Fruit fly (Drosophila melanogaster) whole organism, wandering third instar larva: ENCODE results near the gene Crag.

ENCODE experiments used
- CG32264 ChIP-seq: fragments of 200-800 bp; sonication (Bioruptor generic); optimal IDR thresholded peaks from 2 replicates; lab custom pipeline; 2016; ENCODE audit warnings: missing biosample characterization, missing genetic modification characterization
- CG9705 ChIP-seq: fragments of 200-800 bp; sonication (Bioruptor generic); optimal IDR thresholded peaks from 2 replicates; lab custom pipeline; 2018; ENCODE audit warnings: missing biosample characterization, mild to moderate bottlenecking, missing genetic modification characterization
- Dif ChIP-seq: fragments of 200-275, 200-300 bp; sonication (Bioruptor generic); optimal IDR thresholded peaks from 2 replicates; lab custom pipeline; 2018; ENCODE audit warnings: missing biosample characterization, missing genetic modification characterization; ENCODE audit not compliant: partially characterized antibody
- HLH106 ChIP-seq: fragments of 200-800 bp; optimal IDR thresholded peaks from 3 replicates; lab custom pipeline; 2019; ENCODE audit warnings: missing biosample characterization, mild to moderate bottlenecking, missing genetic modification characterization, moderate library complexity
- Hnf4 ChIP-seq: fragments of 200-800 bp; sonication (Bioruptor generic); optimal IDR thresholded peaks from 2 replicates; lab custom pipeline; 2016; ENCODE audit warnings: missing biosample characterization, mild to moderate bottlenecking, missing genetic modification characterization
- Hr83 ChIP-seq: fragments of 200-300 bp; sonication (Bioruptor generic); optimal IDR thresholded peaks from 2 replicates; lab custom pipeline; 2016; ENCODE audit warnings: missing biosample characterization, mild to moderate bottlenecking, missing genetic modification characterization, moderate library complexity; ENCODE audit not compliant: poor library complexity, severe bottlenecking
- Jra ChIP-seq: sonication (Bioruptor generic); optimal IDR thresholded peaks from 2 replicates; lab custom pipeline; 2016; ENCODE audit warnings: missing biosample characterization, missing genetic modification characterization
- Myc ChIP-seq: fragments of >200 bp; optimal IDR thresholded peaks from 2 replicates; lab custom pipeline; 2017
- N ChIP-seq: fragments of >200 bp; optimal IDR thresholded peaks from 2 replicates; lab custom pipeline; 2018; ENCODE audit warnings: missing biosample characterization, missing external identifiers, missing genetic modification characterization
- OdsH ChIP-seq: fragments of 200-800 bp; sonication (Bioruptor generic); optimal IDR thresholded peaks from 2 replicates; lab custom pipeline; 2016; ENCODE audit warnings: missing biosample characterization, mild to moderate bottlenecking, missing genetic modification characterization
- Rel ChIP-seq, 2 experiments: fragments of 200-800 bp; sonication (Bioruptor generic) in 1 of 2; optimal IDR thresholded peaks; 2 replicates in 1 of 2; 3 replicates in 1 of 2; lab custom pipeline; 2016 to 2019; ENCODE audit warnings: mild to moderate bottlenecking in 2 of 2, missing biosample characterization in 2 of 2, missing genetic modification characterization in 2 of 2, moderate library complexity in 1 of 2
- Sp1 ChIP-seq: fragments of 200-800 bp; sonication (Bioruptor generic); optimal IDR thresholded peaks from 3 replicates; lab custom pipeline; 2019; ENCODE audit warnings: missing biosample characterization, mild to moderate bottlenecking, missing genetic modification characterization, moderate library complexity
- Vsx2 ChIP-seq: fragments of 200-300, 225-300 bp; sonication (Bioruptor generic); optimal IDR thresholded peaks from 2 replicates; lab custom pipeline; 2018; ENCODE audit warnings: missing biosample characterization, missing genetic modification characterization; ENCODE audit not compliant: partially characterized antibody
- br ChIP-seq: fragments of 200-800 bp; sonication (Bioruptor generic); optimal IDR thresholded peaks from 2 replicates; lab custom pipeline; 2016; ENCODE audit warnings: missing biosample characterization, missing genetic modification characterization
- brk ChIP-seq: fragments of 200-800 bp; sonication (Bioruptor generic); optimal IDR thresholded peaks from 2 replicates; lab custom pipeline; 2016; ENCODE audit warnings: missing biosample characterization, mild to moderate bottlenecking, missing genetic modification characterization
- dl ChIP-seq, 2 experiments: fragments of 175-275, 200-275 bp in 1 of 2; fragments of 200-275 bp in 1 of 2; sonication (Bioruptor generic); optimal IDR thresholded peaks; lab custom pipeline; 2018; ENCODE audit warnings: mild to moderate bottlenecking in 2 of 2, missing biosample characterization in 2 of 2, missing genetic modification characterization in 2 of 2, moderate library complexity in 2 of 2; ENCODE audit not compliant: partially characterized antibody in 2 of 2, insufficient read depth in 1 of 2
- dmrt93B ChIP-seq: fragments of 200-800 bp; sonication (Bioruptor generic); optimal IDR thresholded peaks from 2 replicates; lab custom pipeline; 2018; ENCODE audit warnings: missing biosample characterization, mild to moderate bottlenecking, missing genetic modification characterization
- dsf ChIP-seq: sonication (Bioruptor generic); optimal IDR thresholded peaks from 2 replicates; lab custom pipeline; 2016; ENCODE audit warnings: missing biosample characterization, missing genetic modification characterization, borderline replicate concordance
- ey ChIP-seq: fragments of 200-800 bp; sonication (Bioruptor generic); optimal IDR thresholded peaks from 2 replicates; lab custom pipeline; 2016; ENCODE audit warnings: missing biosample characterization, missing genetic modification characterization
- foxo ChIP-seq, 2 experiments: fragments of 200-800 bp; sonication (Bioruptor generic); optimal IDR thresholded peaks; 2 replicates in 1 of 2; 3 replicates in 1 of 2; lab custom pipeline; 2016 to 2017; ENCODE audit warnings: missing biosample characterization in 2 of 2, missing genetic modification characterization in 2 of 2
- fru ChIP-seq: fragments of 200-800 bp; sonication (Bioruptor generic); optimal IDR thresholded peaks from 3 replicates; lab custom pipeline; 2016; ENCODE audit warnings: missing biosample characterization, mild to moderate bottlenecking, missing genetic modification characterization
- h ChIP-seq: fragments of 200-800 bp; sonication (Bioruptor generic); optimal IDR thresholded peaks from 3 replicates; lab custom pipeline; 2016; ENCODE audit warnings: missing biosample characterization, mild to moderate bottlenecking, missing genetic modification characterization
- lola ChIP-seq: fragments of >200 bp; optimal IDR thresholded peaks from 2 replicates; lab custom pipeline; 2017; ENCODE audit warnings: missing biosample characterization, missing genetic modification characterization
- pan ChIP-seq: fragments of >200 bp; optimal IDR thresholded peaks from 2 replicates; lab custom pipeline; 2017
- psq ChIP-seq: fragments of 200-800 bp; sonication (Bioruptor generic); optimal IDR thresholded peaks from 3 replicates; lab custom pipeline; 2017; ENCODE audit warnings: missing biosample characterization, mild to moderate bottlenecking, missing genetic modification characterization, moderate library complexity
- rgr ChIP-seq: fragments of 200-800 bp; sonication (Bioruptor generic); optimal IDR thresholded peaks from 3 replicates; lab custom pipeline; 2016; ENCODE audit warnings: missing biosample characterization, mild to moderate bottlenecking, missing genetic modification characterization
- sage ChIP-seq: fragments of 200-800 bp; sonication (Bioruptor generic); optimal IDR thresholded peaks from 2 replicates; lab custom pipeline; 2016; ENCODE audit warnings: missing biosample characterization, mild to moderate bottlenecking, missing genetic modification characterization
- sv ChIP-seq: fragments of 200-800 bp; sonication (Bioruptor generic); optimal IDR thresholded peaks from 3 replicates; lab custom pipeline; 2016; ENCODE audit warnings: missing biosample characterization, missing genetic modification characterization
- tai ChIP-seq: sonication (Bioruptor generic); optimal IDR thresholded peaks from 2 replicates; lab custom pipeline; 2016; ENCODE audit warnings: missing biosample characterization, missing genetic modification characterization
- usp ChIP-seq: fragments of >200 bp; optimal IDR thresholded peaks from 2 replicates; lab custom pipeline; 2017; ENCODE audit warnings: missing biosample characterization, missing genetic modification characterization
- woc ChIP-seq: sonication (Bioruptor generic); optimal IDR thresholded peaks from 2 replicates; lab custom pipeline; 2016; ENCODE audit warnings: missing biosample characterization, mild to moderate bottlenecking, missing genetic modification characterization

The Crag gene

DNA sequence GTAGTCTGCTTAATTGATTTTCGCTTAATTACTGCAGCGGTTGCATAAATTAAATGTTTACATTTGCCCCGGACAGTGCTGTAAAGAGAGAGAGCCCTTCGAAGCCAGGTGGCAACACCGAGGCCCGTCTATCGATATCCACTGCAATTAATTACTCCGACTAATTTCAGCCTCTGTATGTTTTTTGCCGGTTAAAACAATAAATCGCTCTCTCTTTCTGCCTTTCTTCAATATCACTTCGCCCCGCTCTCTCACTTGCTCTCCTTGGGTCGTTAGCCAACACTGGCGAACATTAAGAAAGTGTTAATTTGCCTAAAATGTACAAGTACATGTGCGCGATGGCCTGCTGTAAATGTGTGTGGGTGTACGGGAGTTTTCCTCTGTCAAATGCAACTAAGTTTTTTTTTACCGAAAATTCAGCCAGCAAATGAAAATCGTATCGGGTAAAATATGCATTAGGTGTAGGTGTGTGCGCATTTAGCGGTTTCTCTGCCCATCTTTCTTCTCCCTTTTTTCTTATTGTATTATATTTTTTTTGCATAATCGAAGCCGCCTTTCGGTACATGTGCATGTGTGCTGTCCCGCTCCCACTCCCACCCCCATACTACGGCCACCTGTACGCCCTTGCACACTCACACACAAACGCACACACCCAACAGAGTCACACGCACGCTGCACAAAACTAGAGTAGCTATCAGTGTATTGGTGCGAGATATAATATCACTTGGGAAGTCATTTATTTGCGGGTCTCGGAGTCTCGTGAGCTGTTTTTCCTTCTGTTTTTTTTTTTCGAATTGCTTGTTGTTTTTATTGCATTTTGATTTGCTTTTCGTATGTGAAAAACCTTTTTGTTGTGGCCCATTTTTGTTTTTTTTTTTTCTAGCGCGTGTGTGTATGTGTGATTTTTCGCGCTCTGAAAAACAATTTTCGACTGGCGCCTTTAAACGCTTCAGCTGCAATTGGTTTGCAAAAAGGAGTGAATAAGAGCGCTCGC, 30.1 kb upstream of the Crag start:
- TF ChIP-seq psq (GFP tag; lab: Kevin White, UChicago) (peak; percentile 72), Dif (GFP tag; lab: Kevin White, UChicago) (peak; percentile 10), HLH106 (tag; lab: Kevin White, UChicago) (peak; percentile 37), Vsx2 (no peak), Hnf4 (peak; percentile 70), brk (GFP tag; lab: Kevin White, UChicago) (peak; percentile 32), N (GFP tag; lab: Kevin White, UChicago) (peak; percentile 22), foxo (GFP tag; optimal IDR thresholded peaks at IDR 0.05; lab: Kevin White, UChicago) (peak in 1 of 2 experiments; percentile 61), dmrt93B (GFP tag; lab: Kevin White, UChicago) (no peak), fru (GFP tag; lab: Kevin White, UChicago) (peak; percentile 76), dsf (GFP tag; lab: Kevin White, UChicago) (no peak), OdsH (GFP tag; lab: Kevin White, UChicago) (no peak), Sp1 (GFP tag; lab: Kevin White, UChicago) (peak; percentile 51), sage (GFP tag; lab: Kevin White, UChicago) (no peak), sv (GFP tag; lab: Kevin White, UChicago) (no peak), Jra (GFP tag; lab: Kevin White, UChicago) (no peak), dl (GFP tag; optimal IDR thresholded peaks at IDR 0.05; lab: Kevin White, UChicago; ENCODE audit: insufficient read depth in 1 of 2, partially characterized antibody in 2 of 2) (no peak), Hr83 (GFP tag; lab: Kevin White, UChicago) (peak; percentile 71), CG9705 (GFP tag; lab: Kevin White, UChicago) (no peak), tai (GFP tag; lab: Kevin White, UChicago) (no peak), br (GFP tag; lab: Kevin White, UChicago) (peak; percentile 66), woc (peak; percentile 29), lola (GFP tag; lab: Kevin White, UChicago) (no peak), rgr (GFP tag; lab: Kevin White, UChicago) (peak; percentile 68), Rel (GFP tag; optimal IDR thresholded peaks at IDR 0.05; lab: Kevin White, UChicago) (peak; percentile 23), Rel (tag; optimal IDR thresholded peaks at IDR 0.05; lab: Kevin White, UChicago) (peak; percentile 44), h (GFP tag; lab: Kevin White, UChicago) (peak; percentile 74), pan (no peak), ey (GFP tag; lab: Kevin White, UChicago) (peak; percentile 48)

dm6 chrX:8569038-8569437, 22.8 kb upstream of the Crag start:
- TF ChIP-seq Rel (GFP tag; optimal IDR thresholded peaks at IDR 0.05; lab: Kevin White, UChicago) (no peak), Rel (tag; optimal IDR thresholded peaks at IDR 0.05; lab: Kevin White, UChicago) (peak; percentile 28), brk (GFP tag; lab: Kevin White, UChicago) (peak; percentile 7), woc (no peak)

- no peak for TF ChIP-seq usp
- no peak for TF ChIP-seq rgr (GFP tag; lab: Kevin White, UChicago)
- TF ChIP-seq Jra (GFP tag; lab: Kevin White, UChicago) = no peak
- no peak for TF ChIP-seq woc
- no peak for TF ChIP-seq sv (GFP tag; lab: Kevin White, UChicago)
- no peak for TF ChIP-seq sage (GFP tag; lab: Kevin White, UChicago)
- no peak for TF ChIP-seq dl (GFP tag; optimal IDR thresholded peaks at IDR 0.05; lab: Kevin White, UChicago; ENCODE audit: insufficient read depth in 1 of 2, partially characterized antibody in 2 of 2)
- no peak for TF ChIP-seq CG9705 (GFP tag; lab: Kevin White, UChicago)
- no peak for TF ChIP-seq Myc (lab: Kevin White, UChicago)
- TF ChIP-seq Hr83 (GFP tag; lab: Kevin White, UChicago) = no peak
- no peak for TF ChIP-seq CG32264 (GFP tag; lab: Kevin White, UChicago)
- TF ChIP-seq pan = no peak
Measured at dm6 chrX:8569639-8570038, 22.2 kb upstream of the Crag start.
